Fruit fly (Drosophila melanogaster): ENCODE data around the gene Spag1.

The Spag1 gene

dm6 chr3R:26954020-26954672 is 6.5 kb downstream of the Spag1 start (continued):
- TF ChIP-seq stwl (tag; optimal IDR thresholded peaks at IDR 0.05) = no peak
- TF ChIP-seq CG11093 (GFP tag; IDR thresholded peaks at IDR 0.05) = peak; percentile 60; the same call in 1 of the 3 replicates
- TF ChIP-seq tx (GFP tag; optimal IDR thresholded peaks at IDR 0.05) = no peak
- TF ChIP-seq klu (GFP tag; IDR thresholded peaks at IDR 0.05) = no peak
- TF ChIP-seq CG33557 (GFP tag; optimal IDR thresholded peaks at IDR 0.05) = no peak
- TF ChIP-seq CG30431 (GFP tag; optimal IDR thresholded peaks at IDR 0.05) = peak; percentile 60
- TF ChIP-seq luna (GFP tag; optimal IDR thresholded peaks at IDR 0.05) = no peak
- peak; percentile 56 for TF ChIP-seq CG12942 (GFP tag; optimal IDR thresholded peaks at IDR 0.05)
- peak; percentile 67 for TF ChIP-seq ap (GFP tag; IDR thresholded peaks at IDR 0.05)
- TF ChIP-seq Deaf1 (tag; optimal IDR thresholded peaks at IDR 0.05) = peak; percentile 42
- TF ChIP-seq Ada2b (GFP tag; IDR thresholded peaks at IDR 0.05) = peak; percentile 74
- peak; percentile 64 for TF ChIP-seq run (tag; optimal IDR thresholded peaks at IDR 0.05)
- peak; percentile 83 for TF ChIP-seq Blimp-1 (GFP tag; optimal IDR thresholded peaks at IDR 0.05)
- TF ChIP-seq CG12659 (GFP tag; optimal IDR thresholded peaks at IDR 0.05) = peak; percentile 43
- peak; percentile 85 for TF ChIP-seq CG2678 (tag; optimal IDR thresholded peaks at IDR 0.05)
- TF ChIP-seq kay (GFP tag; optimal IDR thresholded peaks at IDR 0.05) = no peak
- TF ChIP-seq CG1602 (GFP tag; optimal IDR thresholded peaks at IDR 0.05) = peak; percentile 76
- TF ChIP-seq Taf1 (GFP tag; IDR thresholded peaks at IDR 0.05) = no peak
- TF ChIP-seq z (GFP tag; IDR thresholded peaks at IDR 0.05) = no peak; the same call in 2 of the 3 replicates
- peak; percentile 85 for TF ChIP-seq gem (tag; optimal IDR thresholded peaks at IDR 0.05)
- TF ChIP-seq gt (GFP tag; IDR thresholded peaks at IDR 0.05) = peak; percentile 52; the same call in 1 of the 2 replicates
- no peak for TF ChIP-seq Kr (GFP tag; optimal IDR thresholded peaks at IDR 0.05)
- no peak for TF ChIP-seq eve (GFP tag; optimal IDR thresholded peaks at IDR 0.05)
- no peak for TF ChIP-seq crc (GFP tag; optimal IDR thresholded peaks at IDR 0.05)
- TF ChIP-seq CG4360 (GFP tag; IDR thresholded peaks at IDR 0.05) = peak; percentile 67
- peak; percentile 20 for TF ChIP-seq odd (GFP tag; optimal IDR thresholded peaks at IDR 0.05)
- no peak for TF ChIP-seq twi (tag; optimal IDR thresholded peaks at IDR 0.05)
- TF ChIP-seq maf-S (GFP tag; optimal IDR thresholded peaks at IDR 0.05) = no peak
- TF ChIP-seq CG14050 (GFP tag; IDR thresholded peaks at IDR 0.05) = peak; percentile 78
- TF ChIP-seq emc (GFP tag; optimal IDR thresholded peaks at IDR 0.05) = no peak
- peak; percentile 78 for TF ChIP-seq lmd (GFP tag; IDR thresholded peaks at IDR 0.05)
- no peak for TF ChIP-seq Dad (GFP tag; optimal IDR thresholded peaks at IDR 0.05)
- TF ChIP-seq zen2 (GFP tag; IDR thresholded peaks at IDR 0.05; ENCODE audit: partially characterized antibody) = no peak
- TF ChIP-seq CG1529 (GFP tag; optimal IDR thresholded peaks at IDR 0.05) = peak; percentile 49
- TF ChIP-seq eyg (GFP tag; optimal IDR thresholded peaks at IDR 0.05) = no peak
- TF ChIP-seq dmrt99B (tag; optimal IDR thresholded peaks at IDR 0.05) = peak; percentile 88
- no peak for TF ChIP-seq Hsf (GFP tag; optimal IDR thresholded peaks at IDR 0.05)
- no peak for TF ChIP-seq CG15073 (GFP tag; optimal IDR thresholded peaks at IDR 0.05)
- peak; percentile 68 for TF ChIP-seq CG32532 (GFP tag; IDR thresholded peaks at IDR 0.05)
- peak; percentile 89 for TF ChIP-seq CG18599 (GFP tag; optimal IDR thresholded peaks at IDR 0.05)
- peak; percentile 16 for TF ChIP-seq CG8359 (GFP tag; optimal IDR thresholded peaks at IDR 0.05; ENCODE audit: borderline replicate concordance)
- TF ChIP-seq CG10366 (GFP tag; IDR thresholded peaks at IDR 0.05) = peak; percentile 88
- TF ChIP-seq gsb (GFP tag; IDR thresholded peaks at IDR 0.05) = no peak; the same call in 1 of the 2 replicates
- no peak for TF ChIP-seq CG1792 (GFP tag; optimal IDR thresholded peaks at IDR 0.05)
- peak; percentile 73 for TF ChIP-seq unpg (GFP tag; optimal IDR thresholded peaks at IDR 0.05)
- no peak for TF ChIP-seq crol (GFP tag; IDR thresholded peaks at IDR 0.05)
- TF ChIP-seq grau (tag; optimal IDR thresholded peaks at IDR 0.05) = peak; percentile 68
- TF ChIP-seq CG30020 (tag; optimal IDR thresholded peaks at IDR 0.05) = no peak
- TF ChIP-seq Antp (GFP tag; optimal IDR thresholded peaks at IDR 0.05) = no peak
- no peak for TF ChIP-seq grn (GFP tag; optimal IDR thresholded peaks at IDR 0.05)
- TF ChIP-seq sug (tag; optimal IDR thresholded peaks at IDR 0.05) = no peak
